Worm (Caenorhabditis elegans) whole organism, mixed stage, embryonic: ENCODE results near the gene cbn-1.

Source experiments
- blmp-1 ChIP-seq: fragments of 150-350 bp; optimal IDR thresholded peaks from 2 replicates; lab custom pipeline; 2014; ENCODE audit warnings: missing biosample characterization, missing genetic modification characterization
- ceh-39 ChIP-seq: fragments of 150-350 bp; optimal IDR thresholded peaks from 2 replicates; lab custom pipeline; 2014; ENCODE audit warnings: missing biosample characterization, missing genetic modification characterization
- ceh-83 ChIP-seq: fragments of 200-800 bp; sonication (Bioruptor generic); optimal IDR thresholded peaks from 2 replicates; lab custom pipeline; 2018; ENCODE audit warnings: mild to moderate bottlenecking, missing genetic modification characterization, missing compliant biosample characterization
- elt-3 ChIP-seq: fragments of 150-350 bp; optimal IDR thresholded peaks from 2 replicates; lab custom pipeline; 2014; ENCODE audit warnings: missing biosample characterization, missing genetic modification characterization
- mls-2 ChIP-seq: sonication (generic microtip); optimal IDR thresholded peaks from 2 replicates; lab custom pipeline; 2016; ENCODE audit warnings: mild to moderate bottlenecking, missing genetic modification characterization, moderate library complexity, missing compliant biosample characterization

ce11 chrII:370394-370793, 38.1 kb upstream of the cbn-1 start:
- no peak for TF ChIP-seq blmp-1
- no peak for TF ChIP-seq ceh-83
- no peak for TF ChIP-seq elt-3 (tag; lab: Kevin White, UChicago)
- TF ChIP-seq ceh-39 (tag; lab: Kevin White, UChicago), result no peak
- TF ChIP-seq mls-2 (tag; lab: Kevin White, UChicago), result no peak
